Fruit fly (Drosophila melanogaster): ENCODE measurements around the gene Pglym78.

dm6 chr3R:29159620-29160019 is 11.6 kb downstream of the Pglym78 start:
- no peak for TF ChIP-seq CG12219 (GFP tag; optimal IDR thresholded peaks at IDR 0.05)
- TF ChIP-seq CG16863 (GFP tag; optimal IDR thresholded peaks at IDR 0.05) = no peak

Data from whole organism, embryonic.